Worm (Caenorhabditis elegans): ENCODE data around the gene Y38H6C.16.

DNA sequence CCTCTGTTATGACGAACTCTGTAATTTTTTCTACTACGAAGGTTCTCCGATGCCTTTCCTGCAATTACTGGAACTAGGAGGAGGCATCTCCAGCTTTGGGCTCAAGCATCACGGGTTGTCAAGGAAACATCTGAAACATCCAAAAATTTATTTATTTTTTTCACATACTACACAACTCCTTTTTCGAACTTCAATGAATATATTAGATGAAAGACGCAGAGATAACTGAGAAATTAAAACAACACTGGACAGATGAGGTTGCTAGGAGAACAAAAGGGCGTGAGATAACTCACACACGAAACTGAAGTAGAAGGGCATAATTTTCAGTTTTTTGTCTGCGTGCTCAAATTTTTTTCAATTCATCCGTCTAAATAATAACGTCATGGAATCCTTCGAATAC lies 11.7 kb downstream of the Y38H6C.16 start, which contains the start of gene Y38H6C.13:
- TF ChIP-seq swsn-7 (tag; optimal IDR thresholded peaks at IDR 0.05) (no peak), unc-62 (GFP tag; optimal IDR thresholded peaks at IDR 0.05) (no peak), elt-2 (tag; optimal IDR thresholded peaks at IDR 0.05) (no peak), nhr-28 (tag; optimal IDR thresholded peaks at IDR 0.05) (no peak), sptf-1 (tag; optimal IDR thresholded peaks at IDR 0.05) (no peak), efl-1 (optimal IDR thresholded peaks at IDR 0.05) (no peak), efl-1 (GFP tag; optimal IDR thresholded peaks at IDR 0.05 in 1 of 2) (no peak), C16A3.4 (tag; optimal IDR thresholded peaks at IDR 0.05) (no peak), skn-1 (tag; optimal IDR thresholded peaks at IDR 0.05) (no peak)
